Fruit fly (Drosophila melanogaster) whole organism, embryonic: ENCODE results near the gene CG32075.

Experiments used
- Aef1 ChIP-seq: fragments of 200-800 bp; sonication (Bioruptor generic); IDR thresholded peaks from 3 replicates; pipeline ENCODE4 v1.3.6; 2022; ENCODE audit warnings: missing biosample characterization, missing genetic modification characterization
- Atf3 ChIP-seq: fragments of 200-800 bp; sonication (Bioruptor generic); optimal IDR thresholded peaks from 3 replicates; lab custom pipeline; 2016; ENCODE audit warnings: missing biosample characterization, missing genetic modification characterization
- Atf6 ChIP-seq: fragments of 200-800 bp; sonication (Bioruptor generic); IDR thresholded peaks from 2 replicates; pipeline ENCODE4 v1.3.6; 2022; ENCODE audit warnings: missing biosample characterization, missing genetic modification characterization
- CG10979 ChIP-seq: fragments of 200-800 bp; sonication (Bioruptor generic); optimal IDR thresholded peaks from 2 replicates; lab custom pipeline; 2018; ENCODE audit warnings: missing biosample characterization, mild to moderate bottlenecking, missing genetic modification characterization, moderate library complexity
- CG11398 ChIP-seq: fragments of 200-800 bp; sonication (Bioruptor generic); optimal IDR thresholded peaks from 2 replicates; lab custom pipeline; 2016; ENCODE audit warnings: missing biosample characterization, missing genetic modification characterization
- CG12155 ChIP-seq: fragments of 200-800 bp; sonication (Bioruptor generic); optimal IDR thresholded peaks from 3 replicates; lab custom pipeline; 2016; ENCODE audit warnings: missing biosample characterization, missing genetic modification characterization
- CG12769 ChIP-seq: fragments of 200-800 bp; sonication (Bioruptor generic); optimal IDR thresholded peaks from 2 replicates; lab custom pipeline; 2019; ENCODE audit warnings: missing biosample characterization, mild to moderate bottlenecking, missing genetic modification characterization, moderate library complexity
- CG13123 ChIP-seq: fragments of 200-800 bp; sonication (Bioruptor generic); optimal IDR thresholded peaks from 2 replicates; lab custom pipeline; 2016; ENCODE audit warnings: missing biosample characterization, missing genetic modification characterization
- CG13287 ChIP-seq: fragments of 200-800 bp; sonication (Bioruptor generic); IDR thresholded peaks from 2 replicates; pipeline ENCODE4 v1.3.6; 2022; ENCODE audit warnings: missing biosample characterization, missing genetic modification characterization; ENCODE audit not compliant: partially characterized antibody
- CG13624 ChIP-seq: fragments of 200-800 bp; sonication (Bioruptor generic); optimal IDR thresholded peaks from 2 replicates; lab custom pipeline; 2016; ENCODE audit warnings: missing biosample characterization, missing genetic modification characterization
- CG1792 ChIP-seq: fragments of 200-800 bp; sonication (Bioruptor generic); optimal IDR thresholded peaks from 2 replicates; lab custom pipeline; 2016; ENCODE audit warnings: missing biosample characterization, missing genetic modification characterization
- CG2116 ChIP-seq: fragments of 200-800 bp; sonication (Bioruptor generic); optimal IDR thresholded peaks from 3 replicates; lab custom pipeline; 2018; ENCODE audit warnings: missing biosample characterization, mild to moderate bottlenecking, missing genetic modification characterization
- CG4424 ChIP-seq: fragments of 200-800 bp; sonication (Bioruptor generic); optimal IDR thresholded peaks from 3 replicates; lab custom pipeline; 2016; ENCODE audit warnings: missing biosample characterization, missing genetic modification characterization
- CG4707 ChIP-seq: fragments of 200-800 bp; sonication (Bioruptor generic); optimal IDR thresholded peaks from 2 replicates; lab custom pipeline; 2018; ENCODE audit warnings: missing biosample characterization, mild to moderate bottlenecking, missing genetic modification characterization, moderate library complexity
- CG5180 ChIP-seq: fragments of 200-800 bp; sonication (Bioruptor generic); optimal IDR thresholded peaks from 3 replicates; lab custom pipeline; 2017; ENCODE audit warnings: missing biosample characterization, missing genetic modification characterization, mild to moderate bottlenecking, moderate library complexity, missing genetic modification reagents
- CG5953 ChIP-seq: fragments of 200-800 bp; sonication (Bioruptor generic); IDR thresholded peaks from 2 replicates; pipeline ENCODE4 v1.3.6; 2022; ENCODE audit warnings: missing biosample characterization, missing genetic modification characterization
- CG6654 ChIP-seq: fragments of 200-800 bp; sonication (Bioruptor generic); optimal IDR thresholded peaks from 2 replicates; lab custom pipeline; 2017; ENCODE audit warnings: missing biosample characterization, mild to moderate bottlenecking, missing genetic modification characterization
- CG6683 ChIP-seq: fragments of 200-800 bp; sonication (Bioruptor generic); optimal IDR thresholded peaks from 2 replicates; lab custom pipeline; 2017; ENCODE audit warnings: missing biosample characterization, mild to moderate bottlenecking, missing genetic modification characterization, missing genetic modification reagents
- CG7786 ChIP-seq: fragments of 200-800 bp; sonication (Bioruptor generic); optimal IDR thresholded peaks from 2 replicates; lab custom pipeline; 2016; ENCODE audit warnings: missing biosample characterization, missing genetic modification characterization
- CG8281 ChIP-seq: fragments of 200-800 bp; sonication (Bioruptor generic); optimal IDR thresholded peaks from 2 replicates; lab custom pipeline; 2018; ENCODE audit warnings: missing biosample characterization, mild to moderate bottlenecking, missing genetic modification characterization, moderate library complexity
- CG8388 ChIP-seq: fragments of 200-800 bp; sonication (Bioruptor generic); optimal IDR thresholded peaks from 2 replicates; lab custom pipeline; 2019; ENCODE audit warnings: missing biosample characterization, mild to moderate bottlenecking, missing genetic modification characterization, moderate library complexity
- CG8924 ChIP-seq: fragments of 200-800 bp; optimal IDR thresholded peaks from 3 replicates; lab custom pipeline; 2019; ENCODE audit warnings: missing biosample characterization, mild to moderate bottlenecking, missing genetic modification characterization, moderate library complexity
- CrebB ChIP-seq: fragments of 200-800 bp; sonication (Bioruptor generic); optimal IDR thresholded peaks from 3 replicates; lab custom pipeline; 2018; ENCODE audit warnings: missing biosample characterization, mild to moderate bottlenecking, missing genetic modification characterization
- Dref ChIP-seq: fragments of 200-800 bp; sonication (Bioruptor generic); IDR thresholded peaks from 2 replicates; pipeline ENCODE4 v1.3.6; 2022; ENCODE audit warnings: missing biosample characterization, missing genetic modification characterization
- E2f2 ChIP-seq: fragments of 200-800 bp; sonication (Bioruptor generic); IDR thresholded peaks from 2 replicates; pipeline ENCODE4 v1.3.6; 2022; ENCODE audit warnings: missing biosample characterization, missing genetic modification characterization
- Ets97D ChIP-seq: fragments of 200-800 bp; sonication (Bioruptor generic); optimal IDR thresholded peaks from 3 replicates; lab custom pipeline; 2016; ENCODE audit warnings: missing biosample characterization, missing genetic modification characterization
- HHEX ChIP-seq: fragments of 200-800 bp; sonication (Bioruptor generic); optimal IDR thresholded peaks from 3 replicates; lab custom pipeline; 2017; ENCODE audit warnings: missing biosample characterization, mild to moderate bottlenecking, missing genetic modification characterization, missing genetic modification reagents
- Hey ChIP-seq: fragments of 200-800 bp; sonication (Bioruptor generic); optimal IDR thresholded peaks from 3 replicates; lab custom pipeline; 2018; ENCODE audit warnings: missing biosample characterization, mild to moderate bottlenecking, missing genetic modification characterization
- Lpt ChIP-seq: fragments of >200 bp; optimal IDR thresholded peaks from 2 replicates; lab custom pipeline; 2018; ENCODE audit warnings: missing biosample characterization, missing genetic modification characterization
- Mes4 ChIP-seq: fragments of 200-800 bp; sonication (Bioruptor generic); optimal IDR thresholded peaks from 2 replicates; lab custom pipeline; 2016; ENCODE audit warnings: missing biosample characterization, missing genetic modification characterization
- Nf-YA ChIP-seq: fragments of 200-800 bp; sonication (Bioruptor generic); IDR thresholded peaks from 2 replicates; pipeline ENCODE4 v1.3.6; 2022; ENCODE audit warnings: missing biosample characterization, missing genetic modification characterization
- Sry-δ ChIP-seq: fragments of 200-800 bp; sonication (Bioruptor generic); optimal IDR thresholded peaks from 2 replicates; lab custom pipeline; 2016; ENCODE audit warnings: missing biosample characterization, missing genetic modification characterization
- YL-1 ChIP-seq: fragments of 200-800 bp; sonication (Bioruptor generic); optimal IDR thresholded peaks from 3 replicates; lab custom pipeline; 2017; ENCODE audit warnings: missing biosample characterization, mild to moderate bottlenecking, missing genetic modification characterization
- abd-A ChIP-seq: fragments of 200-800 bp; sonication (Bioruptor generic); optimal IDR thresholded peaks from 3 replicates; lab custom pipeline; 2019; ENCODE audit warnings: missing biosample characterization, mild to moderate bottlenecking, missing genetic modification characterization, moderate library complexity
- bsh ChIP-seq, 2 experiments: fragments of 200-800 bp; sonication (Bioruptor generic); optimal IDR thresholded peaks; 2 replicates each; lab custom pipeline; 2017 to 2018; ENCODE audit warnings: mild to moderate bottlenecking in 2 of 2, missing biosample characterization in 2 of 2, missing genetic modification characterization in 2 of 2, moderate library complexity in 1 of 2
- chm ChIP-seq: fragments of 200-800 bp; sonication (Bioruptor generic); IDR thresholded peaks from 2 replicates; pipeline ENCODE4 v1.3.6; 2022; ENCODE audit warnings: missing biosample characterization, missing genetic modification characterization
- dimm ChIP-seq: fragments of 200-800 bp; sonication (Bioruptor generic); IDR thresholded peaks from 2 replicates; pipeline ENCODE4 v1.3.6; 2022; ENCODE audit warnings: missing biosample characterization, missing genetic modification characterization
- dmrt11E ChIP-seq: fragments of 200-800 bp; sonication (Bioruptor generic); optimal IDR thresholded peaks from 3 replicates; lab custom pipeline; 2018; ENCODE audit warnings: missing biosample characterization, mild to moderate bottlenecking, missing genetic modification characterization, moderate library complexity
- fd3F ChIP-seq: fragments of 200-800 bp; sonication (Bioruptor generic); optimal IDR thresholded peaks from 2 replicates; lab custom pipeline; 2018; ENCODE audit warnings: missing biosample characterization, mild to moderate bottlenecking, missing genetic modification characterization, moderate library complexity
- gcm2 ChIP-seq: fragments of 200-800 bp; sonication (Bioruptor generic); optimal IDR thresholded peaks from 2 replicates; lab custom pipeline; 2016; ENCODE audit warnings: missing biosample characterization, missing genetic modification characterization
- grau ChIP-seq: fragments of 200-800 bp; optimal IDR thresholded peaks from 3 replicates; lab custom pipeline; 2019; ENCODE audit warnings: missing biosample characterization, mild to moderate bottlenecking, missing genetic modification characterization, moderate library complexity
- klu ChIP-seq: fragments of 200-800 bp; sonication (Bioruptor generic); IDR thresholded peaks from 2 replicates; pipeline ENCODE4 v1.3.6; 2022; ENCODE audit warnings: missing biosample characterization, missing genetic modification characterization
- psq ChIP-seq: fragments of 200-800 bp; sonication (Bioruptor generic); optimal IDR thresholded peaks from 2 replicates; lab custom pipeline; 2017; ENCODE audit warnings: missing biosample characterization, missing genetic modification characterization
- schlank ChIP-seq: fragments of 200-800 bp; sonication (Bioruptor generic); optimal IDR thresholded peaks from 2 replicates; lab custom pipeline; 2018; ENCODE audit warnings: missing biosample characterization, mild to moderate bottlenecking, missing genetic modification characterization
- sob ChIP-seq: fragments of 200-800 bp; sonication (Bioruptor generic); IDR thresholded peaks from 2 replicates; pipeline ENCODE4 v1.3.6; 2022; ENCODE audit warnings: missing biosample characterization, missing genetic modification characterization
- ssp ChIP-seq: fragments of 200-800 bp; sonication (Bioruptor generic); IDR thresholded peaks from 2 replicates; pipeline ENCODE4 v1.3.6; 2022; ENCODE audit warnings: missing biosample characterization, missing genetic modification characterization
- tx ChIP-seq: fragments of 200-800 bp; sonication (Bioruptor generic); optimal IDR thresholded peaks from 2 replicates; lab custom pipeline; 2016; ENCODE audit warnings: missing biosample characterization, missing genetic modification characterization
- vfl ChIP-seq: fragments of 200-800 bp; sonication (Bioruptor generic); optimal IDR thresholded peaks from 2 replicates; lab custom pipeline; 2016; ENCODE audit warnings: missing biosample characterization, missing genetic modification characterization
- wdn ChIP-seq: fragments of 200-800 bp; sonication (Bioruptor generic); IDR thresholded peaks from 2 replicates; pipeline ENCODE4 v1.3.6; 2022; ENCODE audit warnings: missing biosample characterization, missing genetic modification characterization
- zen2 ChIP-seq: fragments of 200-800 bp; sonication (Bioruptor generic); IDR thresholded peaks from 3 replicates; pipeline ENCODE4 v1.3.6; 2022; ENCODE audit warnings: missing biosample characterization, missing genetic modification characterization; ENCODE audit not compliant: partially characterized antibody

The CG32075 gene

DNA sequence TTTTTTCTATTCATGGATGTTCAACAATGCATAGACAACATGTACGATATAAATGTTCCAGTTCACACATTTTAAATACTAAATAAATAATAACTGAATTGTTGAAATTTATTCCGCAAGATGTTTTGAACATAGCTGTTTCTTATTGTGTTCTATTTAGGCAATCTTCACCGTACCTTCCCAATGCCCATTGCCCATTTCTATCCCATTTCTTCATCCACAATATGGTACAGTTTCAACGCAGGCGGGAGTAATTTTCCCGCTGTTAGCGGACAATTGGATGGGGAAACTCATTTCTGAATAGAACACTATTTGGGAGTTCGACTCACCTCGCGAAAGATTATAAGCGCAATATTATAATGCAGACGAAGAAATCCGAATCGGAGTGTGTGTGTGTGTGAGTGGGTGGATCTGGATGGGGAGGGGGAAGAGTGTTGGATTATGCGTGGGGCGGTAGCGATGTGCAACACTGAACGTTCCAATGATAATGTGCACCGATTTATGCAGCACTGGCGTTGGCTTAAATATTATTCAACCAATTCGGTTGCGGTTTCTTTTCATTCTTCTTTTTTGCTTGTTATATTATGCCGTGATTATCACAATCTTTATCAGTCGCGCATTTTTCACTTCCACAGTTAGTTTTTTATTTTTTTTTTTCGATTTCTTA, 27.3 kb upstream of the CG32075 start (continued):
- TF ChIP-seq CG8281 (tag; lab: Kevin White, UChicago) (no peak), Atf3 (GFP tag; lab: Kevin White, UChicago) (no peak), Dref (GFP tag; lab: Robert Waterston, UW) (no peak), Nf-YA (GFP tag; lab: Robert Waterston, UW) (no peak), CG13624 (GFP tag; lab: Kevin White, UChicago) (peak; percentile 74), klu (GFP tag; lab: Robert Waterston, UW) (0 out of 2 replicates have a peak, but pooled peaks have one; percentile 40), CG8924 (tag; lab: Kevin White, UChicago) (no peak), Hey (no peak), abd-A (tag; lab: Kevin White, UChicago) (no peak), CG4424 (GFP tag; lab: Kevin White, UChicago) (peak; percentile 51), schlank (tag; lab: Kevin White, UChicago) (no peak), Ets97D (GFP tag; lab: Kevin White, UChicago) (peak; percentile 63), CG11398 (GFP tag; lab: Kevin White, UChicago) (no peak), CG12769 (tag; lab: Kevin White, UChicago) (peak; percentile 60), Atf6 (GFP tag; lab: Robert Waterston, UW) (peak; percentile 41; the same call in 1 of the 2 replicates), zen2 (GFP tag; lab: Robert Waterston, UW) (no peak), Lpt (GFP tag; lab: Kevin White, UChicago) (no peak), CG4707 (GFP tag; lab: Kevin White, UChicago) (no peak), CG10979 (tag; lab: Kevin White, UChicago) (peak; percentile 23), Aef1 (GFP tag; lab: Robert Waterston, UW) (no peak; the same call in 2 of the 3 replicates), CG6683 (GFP tag; lab: Kevin White, UChicago) (no peak), CG2116 (peak; percentile 6), grau (peak; percentile 79), ssp (GFP tag; lab: Robert Waterston, UW) (no peak), YL-1 (GFP tag; lab: Kevin White, UChicago) (peak; percentile 25), gcm2 (no peak), chm (peak; percentile 84), Sry-δ (peak; percentile 53), E2f2 (peak; percentile 34; the same call in 1 of the 2 replicates), bsh (GFP tag; optimal IDR thresholded peaks at IDR 0.05; lab: Kevin White, UChicago) (peak in 1 of 2 experiments; percentile 34), Mes4 (GFP tag; lab: Kevin White, UChicago) (peak; percentile 57), sob (peak; percentile 78), CG7786 (peak; percentile 31), vfl (GFP tag; lab: Kevin White, UChicago) (peak; percentile 22), CG13287 (no peak; the same call in 1 of the 2 replicates), CG6654 (GFP tag; lab: Kevin White, UChicago) (peak; percentile 14), CG8388 (GFP tag; lab: Kevin White, UChicago) (no peak), CG12155 (GFP tag; lab: Kevin White, UChicago) (peak; percentile 57), CrebB (tag; lab: Kevin White, UChicago) (no peak), tx (GFP tag; lab: Kevin White, UChicago) (peak; percentile 25), fd3F (GFP tag; lab: Kevin White, UChicago) (no peak), dimm (GFP tag; lab: Robert Waterston, UW) (no peak), CG1792 (GFP tag; lab: Kevin White, UChicago) (peak; percentile 36), psq (GFP tag; lab: Kevin White, UChicago) (peak; percentile 67), CG5953 (no peak), HHEX (peak; percentile 69), wdn (no peak), dmrt11E (peak; percentile 31), CG5180 (GFP tag; lab: Kevin White, UChicago) (peak; percentile 26), CG13123 (GFP tag; lab: Kevin White, UChicago) (peak; percentile 17)
